Worm (Caenorhabditis elegans): Measurements from ENCODE around the gene clec-58.

ce11 chrII:10501578-10501977 lies 25.6 kb upstream of the clec-58 start:
- TF ChIP-seq akir-1 (GFP tag; optimal IDR thresholded peaks at IDR 0.05) (no peak), die-1 (tag; optimal IDR thresholded peaks at IDR 0.05) (no peak), snpc-4 (GFP tag; optimal IDR thresholded peaks at IDR 0.05) (no peak), snpc-4 (tag; optimal IDR thresholded peaks at IDR 0.05) (no peak), ceh-40 (GFP tag; IDR thresholded peaks at IDR 0.05) (no peak), ama-1 (optimal IDR thresholded peaks at IDR 0.05) (no peak), ama-1 (GFP tag; optimal IDR thresholded peaks at IDR 0.05) (no peak), dpl-1 (GFP tag; optimal IDR thresholded peaks at IDR 0.05) (no peak), nfya-1 (tag; optimal IDR thresholded peaks at IDR 0.05; ENCODE audit: borderline replicate concordance, insufficient read depth) (no peak), D2030.7 (GFP tag; IDR thresholded peaks at IDR 0.05) (no peak), F33H1.4 (GFP tag; IDR thresholded peaks at IDR 0.05) (no peak), F55B11.4 (tag; optimal IDR thresholded peaks at IDR 0.05; ENCODE audit: borderline replicate concordance, insufficient read depth) (no peak), cebp-2 (GFP tag; IDR thresholded peaks at IDR 0.05) (no peak), lir-1 (GFP tag; conservative IDR thresholded peaks at IDR 0.05) (no peak)
